Fruit fly (Drosophila melanogaster): Measurements from ENCODE around the gene Pfdn1.

Gene Pfdn1

dm6 chr2L:6078757-6079351, 10.0 kb downstream of the Pfdn1 start (continued):
- TF ChIP-seq Abd-B (GFP tag; optimal IDR thresholded peaks at IDR 0.05) (no peak), CG17829 (tag; optimal IDR thresholded peaks at IDR 0.05) (peak; percentile 46), Scr (GFP tag; IDR thresholded peaks at IDR 0.05; ENCODE audit: partially characterized antibody) (0 out of 2 replicates have a peak, but pooled peaks have one; percentile 27), Med (GFP tag) (peak; percentile 77), D (optimal IDR thresholded peaks at IDR 0.05) (peak; percentile 50), D (GFP tag; optimal IDR thresholded peaks at IDR 0.05) (peak; percentile 11), tup (GFP tag; optimal IDR thresholded peaks at IDR 0.05) (no peak), CG10321 (GFP tag; IDR thresholded peaks at IDR 0.05) (no peak), CG11723 (GFP tag; optimal IDR thresholded peaks at IDR 0.05) (peak; percentile 20), chn (GFP tag; optimal IDR thresholded peaks at IDR 0.05) (peak; percentile 69), CG3163 (GFP tag; optimal IDR thresholded peaks at IDR 0.05) (peak; percentile 3), TFAM (GFP tag; optimal IDR thresholded peaks at IDR 0.05) (no peak), CG2199 (GFP tag; IDR thresholded peaks at IDR 0.05) (peak; percentile 88), Awh (GFP tag; IDR thresholded peaks at IDR 0.05) (0 out of 2 replicates have a peak, but pooled peaks have one; percentile 14), lov (optimal IDR thresholded peaks at IDR 0.05) (no peak), lov (GFP tag; IDR thresholded peaks at IDR 0.05) (no peak), GATAe (GFP tag; conservative IDR thresholded peaks at IDR 0.05) (no peak), klu (GFP tag; IDR thresholded peaks at IDR 0.05) (no peak), CG2875 (GFP tag; optimal IDR thresholded peaks at IDR 0.05) (peak; percentile 11), CG33213 (GFP tag; optimal IDR thresholded peaks at IDR 0.05) (no peak), gsb-n (tag; optimal IDR thresholded peaks at IDR 0.05) (peak; percentile 14), sens-2 (GFP tag; IDR thresholded peaks at IDR 0.05) (no peak), dati (GFP tag; IDR thresholded peaks at IDR 0.05) (no peak), CG15479 (GFP tag; optimal IDR thresholded peaks at IDR 0.05) (peak; percentile 100), CG8765 (GFP tag; IDR thresholded peaks at IDR 0.05) (peak; percentile 39; the same call in 1 of the 2 replicates), cg (GFP tag; optimal IDR thresholded peaks at IDR 0.05) (peak; percentile 82), CG10543 (GFP tag; optimal IDR thresholded peaks at IDR 0.05) (peak; percentile 15), Ptx1 (GFP tag; IDR thresholded peaks at IDR 0.05) (no peak), D19A (tag; optimal IDR thresholded peaks at IDR 0.05) (peak; percentile 30), CHES-1-like (GFP tag; optimal IDR thresholded peaks at IDR 0.05) (no peak), Dll (GFP tag; IDR thresholded peaks at IDR 0.05; ENCODE audit: partially characterized antibody) (0 out of 4 replicates have a peak, but pooled peaks have one; percentile 27), CG2712 (tag; optimal IDR thresholded peaks at IDR 0.05) (peak; percentile 17), nerfin-1 (tag; optimal IDR thresholded peaks at IDR 0.05) (peak; percentile 27), NK7.1 (GFP tag; optimal IDR thresholded peaks at IDR 0.05) (no peak), CG17359 (tag; optimal IDR thresholded peaks at IDR 0.05) (no peak), CG8478 (optimal IDR thresholded peaks at IDR 0.05) (peak; percentile 75), CG12155 (GFP tag; optimal IDR thresholded peaks at IDR 0.05) (peak; percentile 96), Lpt (GFP tag; optimal IDR thresholded peaks at IDR 0.05) (peak; percentile 92), Stat92E (GFP tag; optimal IDR thresholded peaks at IDR 0.05) (peak in 1 of 3 experiments; percentile 47), CG7786 (GFP tag; optimal IDR thresholded peaks at IDR 0.05) (no peak), repo (GFP tag; optimal IDR thresholded peaks at IDR 0.05) (no peak), kni (GFP tag; optimal IDR thresholded peaks at IDR 0.05) (peak; percentile 99), CG34422 (GFP tag; IDR thresholded peaks at IDR 0.05) (no peak), ham (GFP tag; IDR thresholded peaks at IDR 0.05) (no peak), CG4707 (GFP tag; optimal IDR thresholded peaks at IDR 0.05) (no peak), Ada2b (GFP tag; IDR thresholded peaks at IDR 0.05) (no peak), ind (GFP tag; optimal IDR thresholded peaks at IDR 0.05) (no peak), Gug (GFP tag; IDR thresholded peaks at IDR 0.05) (no peak), CG10959 (GFP tag; IDR thresholded peaks at IDR 0.05) (no peak), CG17328 (GFP tag; IDR thresholded peaks at IDR 0.05) (no peak), jumu (GFP tag; optimal IDR thresholded peaks at IDR 0.05) (no peak)

Measured in whole organism, embryonic.